Fruit fly (Drosophila melanogaster): ENCODE data around the gene TwdlY.

TwdlY gene

DNA sequence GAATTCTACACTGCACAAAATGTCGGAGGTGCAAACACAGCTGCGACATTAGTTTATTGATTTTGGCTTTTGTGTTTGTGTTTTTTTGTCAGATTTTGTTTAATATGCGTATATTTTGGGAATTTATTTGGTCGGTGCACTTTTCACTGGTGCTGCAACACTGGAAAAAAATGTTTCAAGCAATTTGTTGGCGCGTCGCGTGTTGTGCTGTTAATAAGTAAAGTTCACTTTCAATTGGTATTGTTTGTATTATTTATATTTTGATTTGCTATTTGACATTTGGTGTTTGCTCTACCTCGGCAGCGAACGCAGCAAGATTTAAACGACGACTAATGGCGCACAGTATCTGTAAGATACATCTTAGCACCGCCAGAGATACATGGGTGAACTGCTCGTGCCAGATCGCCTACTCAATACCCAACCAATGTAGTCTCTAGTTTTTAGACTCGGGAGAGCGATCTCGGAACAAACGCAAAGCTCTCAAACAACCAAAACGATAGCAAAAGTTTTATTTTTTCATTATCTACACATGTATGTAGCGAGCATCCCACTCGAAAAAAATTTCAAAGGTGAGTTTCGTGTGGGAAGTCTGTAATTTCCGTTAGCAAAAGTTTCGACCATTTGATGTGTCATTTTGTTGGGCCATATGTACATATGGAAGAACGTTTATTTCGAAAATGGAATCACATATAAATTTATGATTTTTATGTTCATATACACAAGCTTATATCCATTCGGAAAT lies 47.6 kb downstream of the TwdlY start (continued):
- TF ChIP-seq CG15011 (GFP tag; optimal IDR thresholded peaks at IDR 0.05) (no peak), CG16813 (GFP tag; IDR thresholded peaks at IDR 0.05; ENCODE audit: partially characterized antibody) (no peak), fd102C (GFP tag; optimal IDR thresholded peaks at IDR 0.05) (no peak), Abd-B (GFP tag; optimal IDR thresholded peaks at IDR 0.05) (peak; percentile 4), NfI (GFP tag; optimal IDR thresholded peaks at IDR 0.05) (peak; percentile 54), al (GFP tag; IDR thresholded peaks at IDR 0.05) (peak; percentile 33; the same call in 1 of the 2 replicates), Xrp1 (GFP tag; IDR thresholded peaks at IDR 0.05) (peak; percentile 45; the same call in 1 of the 2 replicates), E2f1 (GFP tag; IDR thresholded peaks at IDR 0.05) (peak; percentile 40), gro (GFP tag; optimal IDR thresholded peaks at IDR 0.05) (no peak), CG6175 (GFP tag; IDR thresholded peaks at IDR 0.05) (no peak), CG8924 (tag; optimal IDR thresholded peaks at IDR 0.05) (peak; percentile 31), dan (GFP tag; IDR thresholded peaks at IDR 0.05) (no peak), CG16779 (GFP tag; IDR thresholded peaks at IDR 0.05) (no peak), twi (tag; optimal IDR thresholded peaks at IDR 0.05) (no peak), so (GFP tag; IDR thresholded peaks at IDR 0.05) (peak; percentile 55; the same call in 1 of the 3 replicates), CG6254 (GFP tag; optimal IDR thresholded peaks at IDR 0.05) (no peak), CG17328 (GFP tag; IDR thresholded peaks at IDR 0.05) (peak; percentile 57), MBD-R2 (GFP tag; IDR thresholded peaks at IDR 0.05) (no peak), cato (GFP tag; optimal IDR thresholded peaks at IDR 0.05; ENCODE audit: borderline replicate concordance) (no peak), CG11093 (GFP tag; IDR thresholded peaks at IDR 0.05) (peak; percentile 43; the same call in 1 of the 3 replicates), Nf-YA (GFP tag; IDR thresholded peaks at IDR 0.05) (no peak), gcm2 (GFP tag; optimal IDR thresholded peaks at IDR 0.05) (peak; percentile 10), klu (GFP tag; IDR thresholded peaks at IDR 0.05) (no peak), CG14050 (GFP tag; IDR thresholded peaks at IDR 0.05) (peak; percentile 59), CG9817 (tag; optimal IDR thresholded peaks at IDR 0.05) (peak; percentile 38), CG6272 (GFP tag; IDR thresholded peaks at IDR 0.05) (no peak), HLH4C (GFP tag; IDR thresholded peaks at IDR 0.05; ENCODE audit: partially characterized antibody) (no peak), pan (optimal IDR thresholded peaks at IDR 0.05) (no peak), pan (GFP tag; optimal IDR thresholded peaks at IDR 0.05 in 1 of 2, IDR thresholded peaks at IDR 0.05 in 1 of 2) (peak in 1 of 2 experiments; percentile 72), Side (GFP tag; optimal IDR thresholded peaks at IDR 0.05) (peak; percentile 50), CG8089 (GFP tag; optimal IDR thresholded peaks at IDR 0.05) (peak; percentile 1), Camta (GFP tag; optimal IDR thresholded peaks at IDR 0.05) (peak; percentile 19), amos (GFP tag; IDR thresholded peaks at IDR 0.05; ENCODE audit: partially characterized antibody) (no peak; the same call in 1 of the 2 replicates), CG8765 (GFP tag; IDR thresholded peaks at IDR 0.05) (no peak), Ssrp (tag; optimal IDR thresholded peaks at IDR 0.05) (peak; percentile 42), CG13296 (GFP tag; optimal IDR thresholded peaks at IDR 0.05) (peak; percentile 5), CG9876 (GFP tag; optimal IDR thresholded peaks at IDR 0.05) (peak; percentile 39), Hr3 (GFP tag; optimal IDR thresholded peaks at IDR 0.05) (peak; percentile 19), Trl (optimal IDR thresholded peaks at IDR 0.05) (peak in 1 of 2 experiments; percentile 31), Trl (GFP tag; optimal IDR thresholded peaks at IDR 0.05) (peak; percentile 50), prd (optimal IDR thresholded peaks at IDR 0.05) (no peak), prd (GFP tag; IDR thresholded peaks at IDR 0.05) (peak; percentile 59; the same call in 2 of the 3 replicates), ewg (GFP tag; optimal IDR thresholded peaks at IDR 0.05) (peak; percentile 29), Max (GFP tag; optimal IDR thresholded peaks at IDR 0.05) (peak; percentile 17), CG12155 (GFP tag; optimal IDR thresholded peaks at IDR 0.05) (peak; percentile 38), Dip2 (GFP tag; IDR thresholded peaks at IDR 0.05) (no peak), CG7963 (GFP tag; IDR thresholded peaks at IDR 0.05; ENCODE audit: partially characterized antibody) (no peak), CG10654 (GFP tag; optimal IDR thresholded peaks at IDR 0.05) (no peak), repo (GFP tag; optimal IDR thresholded peaks at IDR 0.05) (peak; percentile 21), hbn (GFP tag; IDR thresholded peaks at IDR 0.05; ENCODE audit: partially characterized antibody) (no peak)

Measured in whole organism, embryonic.